Fruit fly (Drosophila melanogaster) whole organism, embryonic: ENCODE results near the gene fwe.

Experiments used
- B-H1 ChIP-seq: fragments of 200-800 bp; sonication (Bioruptor generic); IDR thresholded peaks from 3 replicates; pipeline ENCODE4 v1.3.6; 2022; ENCODE audit warnings: missing biosample characterization, missing genetic modification characterization
- CG10274 ChIP-seq: fragments of 200-800 bp; sonication (Bioruptor generic); optimal IDR thresholded peaks from 3 replicates; lab custom pipeline; 2017; ENCODE audit warnings: missing biosample characterization, mild to moderate bottlenecking, missing genetic modification characterization
- CG11456 ChIP-seq: fragments of 200-800 bp; sonication (Bioruptor generic); IDR thresholded peaks from 3 replicates; pipeline ENCODE4 v1.3.6; 2022; ENCODE audit warnings: missing biosample characterization, missing genetic modification characterization
- CG11504 ChIP-seq: fragments of 200-800 bp; sonication (Bioruptor generic); optimal IDR thresholded peaks from 3 replicates; lab custom pipeline; 2019; ENCODE audit warnings: missing biosample characterization, mild to moderate bottlenecking, missing genetic modification characterization, moderate library complexity
- CG13123 ChIP-seq: fragments of 200-800 bp; sonication (Bioruptor generic); optimal IDR thresholded peaks from 2 replicates; lab custom pipeline; 2016; ENCODE audit warnings: missing biosample characterization, missing genetic modification characterization
- CG15514 ChIP-seq: fragments of 200-800 bp; sonication (Bioruptor generic); optimal IDR thresholded peaks from 3 replicates; lab custom pipeline; 2017; ENCODE audit warnings: missing biosample characterization, missing genetic modification characterization, mild to moderate bottlenecking, moderate library complexity, missing genetic modification reagents
- CG15696 ChIP-seq: fragments of 200-800 bp; sonication (Bioruptor generic); optimal IDR thresholded peaks from 2 replicates; lab custom pipeline; 2019; ENCODE audit warnings: missing biosample characterization, mild to moderate bottlenecking, missing genetic modification characterization, moderate library complexity
- CG17359 ChIP-seq: fragments of 200-800 bp; sonication (Bioruptor generic); optimal IDR thresholded peaks from 3 replicates; lab custom pipeline; 2018; ENCODE audit warnings: missing biosample characterization, mild to moderate bottlenecking, missing genetic modification characterization, moderate library complexity
- CG18262 ChIP-seq: fragments of 200-800 bp; optimal IDR thresholded peaks from 3 replicates; lab custom pipeline; 2019; ENCODE audit warnings: missing biosample characterization, mild to moderate bottlenecking, missing genetic modification characterization, moderate library complexity
- CG18599 ChIP-seq: fragments of 200-800 bp; sonication (Bioruptor generic); optimal IDR thresholded peaks from 3 replicates; lab custom pipeline; 2017; ENCODE audit warnings: missing biosample characterization, missing genetic modification characterization, mild to moderate bottlenecking, moderate library complexity, missing genetic modification reagents
- CG2120 ChIP-seq: fragments of 200-800 bp; sonication (Bioruptor generic); optimal IDR thresholded peaks from 3 replicates; lab custom pipeline; 2016; ENCODE audit warnings: missing biosample characterization, missing genetic modification characterization
- CG2678 ChIP-seq: fragments of 200-800 bp; sonication (Bioruptor generic); optimal IDR thresholded peaks from 3 replicates; lab custom pipeline; 2019; ENCODE audit warnings: missing biosample characterization, mild to moderate bottlenecking, missing genetic modification characterization, moderate library complexity
- CG2712 ChIP-seq: fragments of 200-800 bp; optimal IDR thresholded peaks from 3 replicates; lab custom pipeline; 2019; ENCODE audit warnings: missing biosample characterization, mild to moderate bottlenecking, missing genetic modification characterization, moderate library complexity
- CG32767 ChIP-seq: fragments of 200-800 bp; sonication (Bioruptor generic); IDR thresholded peaks from 2 replicates; pipeline ENCODE4 v1.3.6; 2022; ENCODE audit warnings: missing biosample characterization, missing genetic modification characterization
- CG3281 ChIP-seq: fragments of 200-800 bp; sonication (Bioruptor generic); optimal IDR thresholded peaks from 3 replicates; lab custom pipeline; 2017; ENCODE audit warnings: missing biosample characterization, mild to moderate bottlenecking, missing genetic modification characterization
- CG33557 ChIP-seq: fragments of 200-800 bp; sonication (Bioruptor generic); optimal IDR thresholded peaks from 2 replicates; lab custom pipeline; 2019; ENCODE audit warnings: missing biosample characterization, mild to moderate bottlenecking, missing genetic modification characterization, moderate library complexity
- CG4360 ChIP-seq: fragments of 200-800 bp; sonication (Bioruptor generic); IDR thresholded peaks from 2 replicates; pipeline ENCODE4 v1.3.6; 2022; ENCODE audit warnings: missing biosample characterization, missing genetic modification characterization
- CG43689 ChIP-seq: fragments of 200-800 bp; sonication (Bioruptor generic); IDR thresholded peaks from 2 replicates; pipeline ENCODE4 v1.3.6; 2022; ENCODE audit warnings: missing biosample characterization, missing genetic modification characterization
- CG6689 ChIP-seq: fragments of 200-800 bp; sonication (Bioruptor generic); IDR thresholded peaks from 2 replicates; pipeline ENCODE4 v1.3.6; 2022; ENCODE audit warnings: missing biosample characterization, missing genetic modification characterization
- CG7556 ChIP-seq: fragments of 200-800 bp; sonication (Bioruptor generic); optimal IDR thresholded peaks from 2 replicates; lab custom pipeline; 2017; ENCODE audit warnings: missing biosample characterization, mild to moderate bottlenecking, missing genetic modification characterization
- CG7839 ChIP-seq: fragments of 200-800 bp; sonication (Bioruptor generic); optimal IDR thresholded peaks from 3 replicates; lab custom pipeline; 2018; ENCODE audit warnings: missing biosample characterization, mild to moderate bottlenecking, missing genetic modification characterization, moderate library complexity
- CG9727 ChIP-seq: fragments of 200-800 bp; sonication (Bioruptor generic); optimal IDR thresholded peaks from 3 replicates; lab custom pipeline; 2017; ENCODE audit warnings: missing biosample characterization, mild to moderate bottlenecking, missing genetic modification characterization
- Chrac-16 ChIP-seq: fragments of 200-800 bp; sonication (Bioruptor generic); optimal IDR thresholded peaks from 3 replicates; lab custom pipeline; 2016; ENCODE audit warnings: missing biosample characterization, missing genetic modification characterization
- Hr3 ChIP-seq: fragments of 200-800 bp; sonication (Bioruptor generic); optimal IDR thresholded peaks from 3 replicates; lab custom pipeline; 2016; ENCODE audit warnings: missing biosample characterization, missing genetic modification characterization
- Med ChIP-seq: fragments of 200-800 bp; sonication (Bioruptor generic); peaks from one replicate; lab custom pipeline; 2016; ENCODE audit warnings: missing biosample characterization, missing genetic modification characterization, mild to moderate bottlenecking, inconsistent platforms, moderate library complexity
- Nf-YA ChIP-seq: fragments of 200-800 bp; sonication (Bioruptor generic); IDR thresholded peaks from 2 replicates; pipeline ENCODE4 v1.3.6; 2022; ENCODE audit warnings: missing biosample characterization, missing genetic modification characterization
- Taf1 ChIP-seq: fragments of 200-800 bp; sonication (Bioruptor generic); IDR thresholded peaks from 2 replicates; pipeline ENCODE4 v1.3.6; 2022; ENCODE audit warnings: missing biosample characterization, missing genetic modification characterization
- Xrp1 ChIP-seq: fragments of 200-800 bp; sonication (Bioruptor generic); IDR thresholded peaks from 2 replicates; pipeline ENCODE4 v1.3.6; 2022; ENCODE audit warnings: missing biosample characterization, missing genetic modification characterization
- br ChIP-seq: fragments of >200 bp; optimal IDR thresholded peaks from 2 replicates; lab custom pipeline; 2017
- btn ChIP-seq: fragments of 200-800 bp; sonication (Bioruptor generic); optimal IDR thresholded peaks from 2 replicates; lab custom pipeline; 2016; ENCODE audit warnings: missing biosample characterization, missing genetic modification characterization
- cato ChIP-seq: fragments of 200-800 bp; sonication (Bioruptor generic); optimal IDR thresholded peaks from 2 replicates; lab custom pipeline; 2016; ENCODE audit warnings: missing biosample characterization, missing genetic modification characterization, borderline replicate concordance
- dm ChIP-seq: fragments of 200-800 bp; sonication (Bioruptor generic); optimal IDR thresholded peaks from 3 replicates; lab custom pipeline; 2016; ENCODE audit warnings: missing biosample characterization, missing genetic modification characterization
- dpn ChIP-seq, 2 experiments: fragments of 200-800 bp; sonication (Bioruptor generic); optimal IDR thresholded peaks; 3 replicates each; lab custom pipeline; 2016; ENCODE audit warnings: missing biosample characterization in 2 of 2, missing genetic modification characterization in 2 of 2
- eve ChIP-seq, 2 experiments: fragments of >200 bp; optimal IDR thresholded peaks; 2 replicates each; lab custom pipeline; 2017; ENCODE audit warnings: missing biosample characterization in 2 of 2, missing genetic modification characterization in 2 of 2
- grau ChIP-seq: fragments of 200-800 bp; optimal IDR thresholded peaks from 3 replicates; lab custom pipeline; 2019; ENCODE audit warnings: missing biosample characterization, mild to moderate bottlenecking, missing genetic modification characterization, moderate library complexity
- hth ChIP-seq: fragments of >200 bp; optimal IDR thresholded peaks from 2 replicates; lab custom pipeline; 2017; ENCODE audit warnings: inconsistent platforms
- jing ChIP-seq: fragments of 200-800 bp; sonication (Bioruptor generic); optimal IDR thresholded peaks from 2 replicates; lab custom pipeline; 2018; ENCODE audit warnings: missing biosample characterization, mild to moderate bottlenecking, missing genetic modification characterization
- kay ChIP-seq: fragments of 200-800 bp; sonication (Bioruptor generic); optimal IDR thresholded peaks from 2 replicates; lab custom pipeline; 2016; ENCODE audit warnings: missing biosample characterization, missing genetic modification characterization
- klu ChIP-seq: fragments of 200-800 bp; sonication (Bioruptor generic); IDR thresholded peaks from 2 replicates; pipeline ENCODE4 v1.3.6; 2022; ENCODE audit warnings: missing biosample characterization, missing genetic modification characterization
- lab ChIP-seq: fragments of 200-800 bp; sonication (Bioruptor generic); optimal IDR thresholded peaks from 3 replicates; lab custom pipeline; 2017; ENCODE audit warnings: missing biosample characterization, missing genetic modification characterization, mild to moderate bottlenecking, moderate library complexity, missing genetic modification reagents
- lilli ChIP-seq: fragments of 200-800 bp; sonication (Bioruptor generic); optimal IDR thresholded peaks from 3 replicates; lab custom pipeline; 2016; ENCODE audit warnings: missing biosample characterization, missing genetic modification characterization
- mld ChIP-seq: fragments of 200-800 bp; sonication (Bioruptor generic); IDR thresholded peaks from 3 replicates; pipeline ENCODE4 v1.3.6; 2022; ENCODE audit warnings: missing biosample characterization, missing genetic modification characterization; ENCODE audit not compliant: partially characterized antibody
- p53 ChIP-seq: fragments of 200-800 bp; sonication (Bioruptor generic); optimal IDR thresholded peaks from 2 replicates; lab custom pipeline; 2016; ENCODE audit warnings: missing biosample characterization, missing genetic modification characterization
- ranshi ChIP-seq: fragments of 200-800 bp; sonication (Bioruptor generic); IDR thresholded peaks from 2 replicates; pipeline ENCODE4 v1.3.6; 2022; ENCODE audit warnings: missing biosample characterization, missing genetic modification characterization
- sens ChIP-seq: fragments of 200-800 bp; sonication (Bioruptor generic); peaks from one replicate; lab custom pipeline; 2016; ENCODE audit warnings: missing biosample characterization, missing genetic modification characterization
- slbo ChIP-seq: fragments of 200-800 bp; sonication (Bioruptor generic); IDR thresholded peaks from 2 replicates; pipeline ENCODE4 v1.3.6; 2022; ENCODE audit warnings: missing biosample characterization, missing genetic modification characterization
- so ChIP-seq: fragments of 200-800 bp; sonication (Bioruptor generic); IDR thresholded peaks from 3 replicates; pipeline ENCODE4 v1.3.6; 2022; ENCODE audit warnings: missing biosample characterization, missing genetic modification characterization
- tna ChIP-seq: fragments of 200-800 bp; sonication (Bioruptor generic); IDR thresholded peaks from 2 replicates; pipeline ENCODE4 v1.3.6; 2022; ENCODE audit warnings: missing biosample characterization, missing genetic modification characterization; ENCODE audit not compliant: partially characterized antibody
- usp ChIP-seq: fragments of >200 bp; optimal IDR thresholded peaks from 2 replicates; lab custom pipeline; 2017; ENCODE audit warnings: missing biosample characterization, missing genetic modification characterization
- z ChIP-seq: fragments of 200-800 bp; sonication (Bioruptor generic); IDR thresholded peaks from 3 replicates; pipeline ENCODE4 v1.3.6; 2022; ENCODE audit warnings: missing biosample characterization, missing genetic modification characterization
- zen ChIP-seq: fragments of 200-800 bp; sonication (Bioruptor generic); optimal IDR thresholded peaks from 3 replicates; lab custom pipeline; 2018; ENCODE audit warnings: missing biosample characterization, mild to moderate bottlenecking, missing genetic modification characterization, moderate library complexity
- zfh1 ChIP-seq: fragments of 200-800 bp; sonication (Bioruptor generic); IDR thresholded peaks from 3 replicates; pipeline ENCODE4 v1.3.6; 2022; ENCODE audit warnings: missing biosample characterization, missing genetic modification characterization
- zfh2 ChIP-seq: fragments of 200-800 bp; sonication (Bioruptor generic); optimal IDR thresholded peaks from 2 replicates; lab custom pipeline; 2016; ENCODE audit warnings: missing biosample characterization, missing genetic modification characterization

fwe gene

dm6 chr3L:15772239-15772638 lies 44.0 kb downstream of the fwe start (continued):
- TF ChIP-seq CG18599 (GFP tag; lab: Kevin White, UChicago) (peak; percentile 57), B-H1 (GFP tag; lab: Robert Waterston, UW) (no peak), lilli (no peak), CG11504 (tag; lab: Kevin White, UChicago) (peak; percentile 2), br (lab: Kevin White, UChicago) (no peak), CG32767 (GFP tag; lab: Robert Waterston, UW) (no peak), jing (GFP tag; lab: Kevin White, UChicago) (no peak), CG33557 (GFP tag; lab: Kevin White, UChicago) (no peak), tna (GFP tag; lab: Robert Waterston, UW) (no peak), p53 (no peak), zfh1 (GFP tag; lab: Robert Waterston, UW) (no peak), Nf-YA (GFP tag; lab: Robert Waterston, UW) (no peak), Chrac-16 (GFP tag; lab: Kevin White, UChicago) (no peak), kay (GFP tag; lab: Kevin White, UChicago) (no peak), zen (tag; lab: Kevin White, UChicago) (no peak), eve (GFP tag; optimal IDR thresholded peaks at IDR 0.05; lab: Kevin White, UChicago) (peak in 1 of 2 experiments; percentile 31), dm (no peak), dpn (GFP tag; optimal IDR thresholded peaks at IDR 0.05; lab: Kevin White, UChicago) (no peak), Taf1 (GFP tag; lab: Robert Waterston, UW) (no peak), ranshi (GFP tag; lab: Robert Waterston, UW) (0 out of 2 replicates have a peak, but pooled peaks have one; percentile 31), CG43689 (GFP tag; lab: Robert Waterston, UW) (no peak), CG11456 (GFP tag; lab: Robert Waterston, UW) (no peak), mld (GFP tag; lab: Robert Waterston, UW) (no peak), hth (lab: Kevin White, UChicago) (no peak), so (GFP tag; lab: Robert Waterston, UW) (no peak), cato (GFP tag; lab: Kevin White, UChicago) (no peak), grau (no peak), klu (GFP tag; lab: Robert Waterston, UW) (no peak), Hr3 (no peak), z (GFP tag; lab: Robert Waterston, UW) (no peak), CG2712 (tag; lab: Kevin White, UChicago) (no peak)

- TF ChIP-seq CG17359 (tag; lab: Kevin White, UChicago) (peak; percentile 2), CG3281 (peak; percentile 48), CG7839 (peak; percentile 27), CG2712 (tag; lab: Kevin White, UChicago) (peak; percentile 16), Xrp1 (GFP tag; lab: Robert Waterston, UW) (peak; percentile 18; the same call in 1 of the 2 replicates), CG7556 (peak; percentile 11), CG15696 (no peak), zfh2 (GFP tag; lab: Kevin White, UChicago) (no peak), Med (GFP tag; lab: Kevin White, UChicago) (peak; percentile 56), usp (GFP tag; lab: Kevin White, UChicago) (no peak), CG10274 (GFP tag; lab: Kevin White, UChicago) (no peak), CG18262 (tag; lab: Kevin White, UChicago) (peak; percentile 3), CG13123 (GFP tag; lab: Kevin White, UChicago) (no peak), CG6689 (peak; percentile 34; the same call in 1 of the 2 replicates), CG2678 (tag; lab: Kevin White, UChicago) (peak; percentile 28), CG15514 (GFP tag; lab: Kevin White, UChicago) (no peak), sens (GFP tag; lab: Kevin White, UChicago) (peak; percentile 68), CG4360 (no peak), slbo (GFP tag; lab: Robert Waterston, UW) (peak; percentile 49; the same call in 1 of the 2 replicates), lab (GFP tag; lab: Kevin White, UChicago) (peak; percentile 46), btn (GFP tag; lab: Kevin White, UChicago) (no peak), CG9727 (GFP tag; lab: Kevin White, UChicago) (peak; percentile 10), CG2120 (GFP tag; lab: Kevin White, UChicago) (peak; percentile 18)
These were observed 44.6 kb downstream of the fwe start for dm6 chr3L:15771565-15771964.
